Worm (Caenorhabditis elegans) whole organism, early embryonic: ENCODE measurements around the gene alfa-1.

Source experiments
- ama-1 ChIP-seq: fragments of 150-350 bp; optimal IDR thresholded peaks from 2 replicates; lab custom pipeline; 2014
- ceh-36 ChIP-seq: sonication (generic microtip); optimal IDR thresholded peaks from 2 replicates; lab custom pipeline; 2016; ENCODE audit warnings: missing genetic modification characterization, inconsistent platforms, missing compliant biosample characterization
- flt-1 ChIP-seq: fragments of 200-800 bp; sonication (Bioruptor generic); IDR thresholded peaks from 2 replicates; pipeline ENCODE4 v1.3.6; 2022; ENCODE audit warnings: missing genetic modification characterization, missing compliant biosample characterization
- hmbx-1 ChIP-seq: sonication (generic microtip); optimal IDR thresholded peaks from 2 replicates; lab custom pipeline; 2016; ENCODE audit warnings: mild to moderate bottlenecking, missing genetic modification characterization, missing compliant biosample characterization
- hnd-1 ChIP-seq: sonication (generic microtip); optimal IDR thresholded peaks from 2 replicates; lab custom pipeline; 2016; ENCODE audit warnings: missing genetic modification characterization, missing compliant biosample characterization

ce11 chrII:7663028-7663427 is 706 bp upstream of the alfa-1 start:
- TF ChIP-seq flt-1 (no peak), ama-1 (no peak), ceh-36 (tag; lab: Kevin White, UChicago) (no peak), hmbx-1 (tag; lab: Kevin White, UChicago) (no peak), hnd-1 (tag; lab: Kevin White, UChicago) (no peak)
